Fruit fly (Drosophila melanogaster) whole organism, embryonic: ENCODE data around the gene Spn75F.
A peak's percentile ranks its signal among the peaks of the same experiment; 100 is the strongest.

Experiments
- Awh ChIP-seq: fragments of 200-800 bp; sonication (Bioruptor generic); IDR thresholded peaks from 2 replicates; pipeline ENCODE4, ENCODE4 v1.3.6; 2022; ENCODE audit warnings: missing biosample characterization, missing genetic modification characterization
- BEAF-32 ChIP-seq: fragments of 200-800 bp; sonication (Bioruptor generic); optimal IDR thresholded peaks from 3 replicates; lab custom pipeline; 2017; ENCODE audit warnings: missing biosample characterization, missing genetic modification characterization, mild to moderate bottlenecking, moderate library complexity, missing genetic modification reagents
- CG10431 ChIP-seq: fragments of 200-800 bp; sonication (Bioruptor generic); optimal IDR thresholded peaks from 3 replicates; lab custom pipeline; 2018; ENCODE audit warnings: missing biosample characterization, mild to moderate bottlenecking, missing genetic modification characterization
- CG10462 ChIP-seq: fragments of 200-800 bp; sonication (Bioruptor generic); optimal IDR thresholded peaks from 2 replicates; lab custom pipeline; 2016; ENCODE audit warnings: missing biosample characterization, missing genetic modification characterization
- CG11093 ChIP-seq: fragments of 200-800 bp; sonication (Bioruptor generic); IDR thresholded peaks from 3 replicates; pipeline ENCODE4 v1.3.6; 2022; ENCODE audit warnings: missing biosample characterization, missing genetic modification characterization
- CG11560 ChIP-seq: fragments of 200-800 bp; sonication (Bioruptor generic); IDR thresholded peaks from 3 replicates; pipeline ENCODE4 v1.3.6; 2022; ENCODE audit warnings: missing biosample characterization, missing genetic modification characterization
- CG11723 ChIP-seq: fragments of 200-800 bp; sonication (Bioruptor generic); optimal IDR thresholded peaks from 2 replicates; lab custom pipeline; 2017; ENCODE audit warnings: missing biosample characterization, mild to moderate bottlenecking, missing genetic modification characterization
- CG13287 ChIP-seq: fragments of 200-800 bp; sonication (Bioruptor generic); IDR thresholded peaks from 2 replicates; pipeline ENCODE4 v1.3.6; 2022; ENCODE audit warnings: missing biosample characterization, missing genetic modification characterization; ENCODE audit not compliant: partially characterized antibody
- CG13775 ChIP-seq: fragments of 200-800 bp; sonication (Bioruptor generic); optimal IDR thresholded peaks from 3 replicates; lab custom pipeline; 2017; ENCODE audit warnings: missing biosample characterization, mild to moderate bottlenecking, missing genetic modification characterization
- CG14014 ChIP-seq: fragments of 200-800 bp; sonication (Bioruptor generic); IDR thresholded peaks from 2 replicates; pipeline ENCODE4 v1.3.6; 2022; ENCODE audit warnings: missing biosample characterization, missing genetic modification characterization
- CG1603 ChIP-seq: fragments of 200-800 bp; sonication (Bioruptor generic); optimal IDR thresholded peaks from 2 replicates; lab custom pipeline; 2019; ENCODE audit warnings: missing biosample characterization, mild to moderate bottlenecking, missing genetic modification characterization, moderate library complexity
- CG17385 ChIP-seq: fragments of 200-800 bp; sonication (Bioruptor generic); optimal IDR thresholded peaks from 3 replicates; lab custom pipeline; 2018; ENCODE audit warnings: missing biosample characterization, mild to moderate bottlenecking, missing genetic modification characterization
- CG2116 ChIP-seq: fragments of 200-800 bp; sonication (Bioruptor generic); optimal IDR thresholded peaks from 3 replicates; lab custom pipeline; 2018; ENCODE audit warnings: missing biosample characterization, mild to moderate bottlenecking, missing genetic modification characterization
- CG33213 ChIP-seq: fragments of 200-800 bp; sonication (Bioruptor generic); optimal IDR thresholded peaks from 3 replicates; lab custom pipeline; 2016; ENCODE audit warnings: missing biosample characterization, missing genetic modification characterization
- CG34422 ChIP-seq: fragments of 200-800 bp; sonication (Bioruptor generic); IDR thresholded peaks from 3 replicates; pipeline ENCODE4 v1.3.6; 2022; ENCODE audit warnings: missing biosample characterization, missing genetic modification characterization
- CG3726 ChIP-seq: fragments of 200-800 bp; sonication (Bioruptor generic); IDR thresholded peaks from 3 replicates; pipeline ENCODE4, ENCODE4 v1.3.6; 2022; ENCODE audit warnings: missing biosample characterization, missing genetic modification characterization
- CG3847 ChIP-seq: fragments of 200-800 bp; sonication (Bioruptor generic); IDR thresholded peaks from 2 replicates; pipeline ENCODE4 v1.3.6; 2022; ENCODE audit warnings: missing biosample characterization, missing genetic modification characterization
- CG5245 ChIP-seq: fragments of 200-800 bp; sonication (Bioruptor generic); optimal IDR thresholded peaks from 3 replicates; lab custom pipeline; 2016; ENCODE audit warnings: missing biosample characterization, missing genetic modification characterization
- CG6791 ChIP-seq: fragments of 200-800 bp; sonication (Bioruptor generic); IDR thresholded peaks from 3 replicates; pipeline ENCODE4 v1.3.6; 2022; ENCODE audit warnings: missing biosample characterization, missing genetic modification characterization; ENCODE audit not compliant: partially characterized antibody
- CG7745 ChIP-seq: fragments of 200-800 bp; sonication (Bioruptor generic); optimal IDR thresholded peaks from 2 replicates; lab custom pipeline; 2018; ENCODE audit warnings: missing biosample characterization, mild to moderate bottlenecking, missing genetic modification characterization, moderate library complexity
- CG9876 ChIP-seq: fragments of 200-800 bp; sonication (Bioruptor generic); optimal IDR thresholded peaks from 2 replicates; lab custom pipeline; 2016; ENCODE audit warnings: missing biosample characterization, missing genetic modification characterization
- Deaf1 ChIP-seq: fragments of 200-800 bp; optimal IDR thresholded peaks from 3 replicates; lab custom pipeline; 2019; ENCODE audit warnings: missing biosample characterization, mild to moderate bottlenecking, missing genetic modification characterization, moderate library complexity
- Doc2 ChIP-seq: fragments of 200-800 bp; sonication (Bioruptor generic); IDR thresholded peaks from 2 replicates; pipeline ENCODE4 v1.3.6; 2022; ENCODE audit warnings: missing biosample characterization, missing genetic modification characterization
- Dp ChIP-seq: fragments of 200-800 bp; sonication (Bioruptor generic); optimal IDR thresholded peaks from 2 replicates; lab custom pipeline; 2018; ENCODE audit warnings: missing biosample characterization, mild to moderate bottlenecking, missing genetic modification characterization, moderate library complexity
- Ets97D ChIP-seq: fragments of 200-800 bp; sonication (Bioruptor generic); optimal IDR thresholded peaks from 3 replicates; lab custom pipeline; 2016; ENCODE audit warnings: missing biosample characterization, missing genetic modification characterization
- Hand ChIP-seq: fragments of 200-800 bp; sonication (Bioruptor generic); optimal IDR thresholded peaks from 2 replicates; lab custom pipeline; 2017; ENCODE audit warnings: mild to moderate bottlenecking, missing biosample characterization, missing genetic modification reagents, missing genetic modification characterization
- MESR4 ChIP-seq: fragments of 200-800 bp; sonication (Bioruptor generic); optimal IDR thresholded peaks from 2 replicates; lab custom pipeline; 2018; ENCODE audit warnings: missing biosample characterization, mild to moderate bottlenecking, missing genetic modification characterization, moderate library complexity
- Myb ChIP-seq: fragments of 200-800 bp; sonication (Bioruptor generic); optimal IDR thresholded peaks from 2 replicates; lab custom pipeline; 2016; ENCODE audit warnings: missing biosample characterization, missing genetic modification characterization
- Opbp ChIP-seq: fragments of 200-800 bp; sonication (Bioruptor generic); IDR thresholded peaks from 3 replicates; pipeline ENCODE4 v1.3.6; 2022; ENCODE audit warnings: missing biosample characterization, missing genetic modification characterization; ENCODE audit not compliant: partially characterized antibody
- ap ChIP-seq: fragments of 200-800 bp; sonication (Bioruptor generic); IDR thresholded peaks from 2 replicates; pipeline ENCODE4 v1.3.6; 2022; ENCODE audit warnings: missing biosample characterization, missing genetic modification characterization
- cato ChIP-seq: fragments of 200-800 bp; sonication (Bioruptor generic); optimal IDR thresholded peaks from 2 replicates; lab custom pipeline; 2016; ENCODE audit warnings: missing biosample characterization, missing genetic modification characterization, borderline replicate concordance
- dmrt11E ChIP-seq: fragments of 200-800 bp; sonication (Bioruptor generic); optimal IDR thresholded peaks from 3 replicates; lab custom pipeline; 2018; ENCODE audit warnings: missing biosample characterization, mild to moderate bottlenecking, missing genetic modification characterization, moderate library complexity
- ewg ChIP-seq: fragments of 200-800 bp; sonication (Bioruptor generic); optimal IDR thresholded peaks from 3 replicates; lab custom pipeline; 2017; ENCODE audit warnings: mild to moderate bottlenecking, missing biosample characterization, missing genetic modification reagents, missing genetic modification characterization
- eyg ChIP-seq: fragments of 200-800 bp; sonication (Bioruptor generic); optimal IDR thresholded peaks from 3 replicates; lab custom pipeline; 2016; ENCODE audit warnings: missing biosample characterization, missing genetic modification characterization
- fd64A ChIP-seq: fragments of 200-800 bp; sonication (Bioruptor generic); optimal IDR thresholded peaks from 3 replicates; lab custom pipeline; 2018; ENCODE audit warnings: missing biosample characterization, mild to moderate bottlenecking, missing genetic modification characterization
- ftz-f1 ChIP-seq: fragments of 200-800 bp; sonication (Bioruptor generic); optimal IDR thresholded peaks from 2 replicates; lab custom pipeline; 2016; ENCODE audit warnings: missing biosample characterization, missing genetic modification characterization
- gfzf ChIP-seq: fragments of 200-800 bp; sonication (Bioruptor generic); optimal IDR thresholded peaks from 2 replicates; lab custom pipeline; 2016; ENCODE audit warnings: missing biosample characterization, mild to moderate bottlenecking, missing genetic modification characterization, moderate library complexity
- jumu ChIP-seq: fragments of 200-800 bp; sonication (Bioruptor generic); optimal IDR thresholded peaks from 3 replicates; lab custom pipeline; 2016; ENCODE audit warnings: missing biosample characterization, missing genetic modification characterization
- knrl ChIP-seq: fragments of 200-800 bp; sonication (Bioruptor generic); IDR thresholded peaks from 3 replicates; pipeline ENCODE4 v1.3.6; 2022; ENCODE audit warnings: missing biosample characterization, missing genetic modification characterization; ENCODE audit not compliant: partially characterized antibody
- lbe ChIP-seq: fragments of 200-800 bp; sonication (Bioruptor generic); optimal IDR thresholded peaks from 2 replicates; lab custom pipeline; 2016; ENCODE audit warnings: missing biosample characterization, mild to moderate bottlenecking, missing genetic modification characterization
- nmo ChIP-seq: fragments of 200-800 bp; sonication (Bioruptor generic); optimal IDR thresholded peaks from 2 replicates; lab custom pipeline; 2018; ENCODE audit warnings: missing biosample characterization, mild to moderate bottlenecking, missing genetic modification characterization, moderate library complexity
- onecut ChIP-seq: fragments of 200-800 bp; sonication (Bioruptor generic); IDR thresholded peaks from 2 replicates; pipeline ENCODE4 v1.3.6; 2022; ENCODE audit warnings: missing biosample characterization, missing genetic modification characterization
- peb ChIP-seq: fragments of 200-800 bp; sonication (Bioruptor generic); IDR thresholded peaks from 2 replicates; pipeline ENCODE4 v1.3.6; 2022; ENCODE audit warnings: missing biosample characterization, missing genetic modification characterization
- prd ChIP-seq, 3 experiments: fragments of >200 bp in 2 of 3; fragments of 200-800 bp in 1 of 3; sonication (Bioruptor generic) in 1 of 3; optimal IDR thresholded peaks in 2 of 3; IDR thresholded peaks in 1 of 3; 2 replicates in 2 of 3; 3 replicates in 1 of 3; pipeline versions ENCODE4 v1.3.6 to Lab custom; 2017 to 2022; ENCODE audit warnings: missing biosample characterization in 1 of 3, missing genetic modification characterization in 1 of 3
- pzg ChIP-seq: fragments of 200-800 bp; sonication (Bioruptor generic); optimal IDR thresholded peaks from 3 replicates; lab custom pipeline; 2018; ENCODE audit warnings: missing biosample characterization, mild to moderate bottlenecking, missing genetic modification characterization, moderate library complexity
- row ChIP-seq: fragments of 200-800 bp; sonication (Bioruptor generic); IDR thresholded peaks from 3 replicates; pipeline ENCODE4 v1.3.6; 2022; ENCODE audit warnings: missing biosample characterization, missing genetic modification characterization
- ssp ChIP-seq: fragments of 200-800 bp; sonication (Bioruptor generic); IDR thresholded peaks from 2 replicates; pipeline ENCODE4 v1.3.6; 2022; ENCODE audit warnings: missing biosample characterization, missing genetic modification characterization
- stwl ChIP-seq: fragments of 200-800 bp; sonication (Bioruptor generic); optimal IDR thresholded peaks from 3 replicates; lab custom pipeline; 2018; ENCODE audit warnings: missing biosample characterization, mild to moderate bottlenecking, missing genetic modification characterization, moderate library complexity
- trem ChIP-seq: fragments of 200-800 bp; optimal IDR thresholded peaks from 3 replicates; lab custom pipeline; 2019; ENCODE audit warnings: missing biosample characterization, mild to moderate bottlenecking, missing genetic modification characterization, moderate library complexity
- wor ChIP-seq: fragments of 200-800 bp; sonication (Bioruptor generic); IDR thresholded peaks from 2 replicates; pipeline ENCODE4 v1.3.6; 2022; ENCODE audit warnings: missing biosample characterization, missing genetic modification characterization

The Spn75F gene

dm6 chr3L:19100188-19100587 is 29.3 kb downstream of the Spn75F start, which contains the start of gene Gem2 (continued):
- TF ChIP-seq CG6791 (GFP tag; lab: Robert Waterston, UW) = 0 out of 3 replicates have a peak, but pooled peaks have one; percentile 21
- TF ChIP-seq CG3726 (GFP tag; lab: Robert Waterston, UW) = no peak
- TF ChIP-seq CG13775 (GFP tag; lab: Kevin White, UChicago) = no peak
- TF ChIP-seq CG3847 (GFP tag; lab: Robert Waterston, UW) = 0 out of 2 replicates have a peak, but pooled peaks have one; percentile 22
- peak; percentile 59 for TF ChIP-seq row (GFP tag; lab: Robert Waterston, UW)
- TF ChIP-seq onecut (GFP tag; lab: Robert Waterston, UW) = 0 out of 2 replicates have a peak, but pooled peaks have one; percentile 6
- peak; percentile 97 for TF ChIP-seq Myb (GFP tag; lab: Kevin White, UChicago)
- peak; percentile 72 for TF ChIP-seq pzg
- no peak for TF ChIP-seq CG11723 (GFP tag; lab: Kevin White, UChicago)
- peak; percentile 24 for TF ChIP-seq CG2116 (GFP tag; lab: Kevin White, UChicago)
- TF ChIP-seq fd64A (GFP tag; lab: Kevin White, UChicago) = no peak
- peak; percentile 20; the same call in 1 of the 3 replicates for TF ChIP-seq Opbp (GFP tag; lab: Robert Waterston, UW)
- TF ChIP-seq jumu = no peak
- no peak for TF ChIP-seq ap (GFP tag; lab: Robert Waterston, UW)
- TF ChIP-seq CG14014 (GFP tag; lab: Robert Waterston, UW) = 0 out of 2 replicates have a peak, but pooled peaks have one; percentile 19
- TF ChIP-seq gfzf (GFP tag; lab: Kevin White, UChicago) = peak; percentile 83
- TF ChIP-seq Deaf1 (tag; lab: Kevin White, UChicago) = no peak
- peak; percentile 13 for TF ChIP-seq nmo (GFP tag; lab: Kevin White, UChicago)
- TF ChIP-seq CG13287 (GFP tag; lab: Robert Waterston, UW) = peak; percentile 59
- no peak for TF ChIP-seq CG7745 (tag; lab: Kevin White, UChicago)
- no peak for TF ChIP-seq ewg (GFP tag; lab: Kevin White, UChicago)
- TF ChIP-seq CG11560 (tag; lab: Robert Waterston, UW) = no peak
- peak; percentile 43 for TF ChIP-seq trem (tag; lab: Kevin White, UChicago)
- TF ChIP-seq stwl (tag; lab: Kevin White, UChicago) = peak; percentile 98
- no peak for TF ChIP-seq Awh (GFP tag; lab: Robert Waterston, UW)
- peak; percentile 77 for TF ChIP-seq Dp (GFP tag; lab: Kevin White, UChicago)
- TF ChIP-seq MESR4 (GFP tag; lab: Kevin White, UChicago) = peak; percentile 17
- peak; percentile 56 for TF ChIP-seq CG1603 (tag; lab: Kevin White, UChicago)
- TF ChIP-seq knrl (GFP tag; lab: Robert Waterston, UW) = no peak
- TF ChIP-seq prd (optimal IDR thresholded peaks at IDR 0.05; lab: Kevin White, UChicago) = no peak
- 0 out of 3 replicates have a peak, but pooled peaks have one; percentile 7 for TF ChIP-seq prd (GFP tag; IDR thresholded peaks at IDR 0.05; lab: Robert Waterston, UW)
- TF ChIP-seq BEAF-32 = peak; percentile 34
- no peak for TF ChIP-seq dmrt11E (tag; lab: Kevin White, UChicago)
- peak; percentile 21 for TF ChIP-seq CG33213
- peak; percentile 30 for TF ChIP-seq CG10462 (GFP tag; lab: Kevin White, UChicago)
- peak; percentile 56 for TF ChIP-seq Ets97D (GFP tag; lab: Kevin White, UChicago)
- TF ChIP-seq, all 482 proteins: peak for 40

dm6 chr3L:19097665-19098082 is 31.8 kb downstream of the Spn75F start, which contains the start of the genes Naxd and CG14079:
Gene Naxd (minus strand): TSS chr3L:19097709.
Gene CG14079 (plus strand): TSS chr3L:19097999.
- TF ChIP-seq ftz-f1 (GFP tag; lab: Kevin White, UChicago) (no peak), eyg (GFP tag; lab: Kevin White, UChicago) (no peak), CG9876 (GFP tag; lab: Kevin White, UChicago) (no peak), Hand (GFP tag; lab: Kevin White, UChicago) (no peak), CG11093 (peak; percentile 64; the same call in 1 of the 3 replicates), Doc2 (GFP tag; lab: Robert Waterston, UW) (no peak), lbe (GFP tag; lab: Kevin White, UChicago) (peak; percentile 56), cato (GFP tag; lab: Kevin White, UChicago) (peak; percentile 53), CG10431 (GFP tag; lab: Kevin White, UChicago) (no peak), wor (GFP tag; lab: Robert Waterston, UW) (no peak), CG5245 (GFP tag; lab: Kevin White, UChicago) (no peak), peb (GFP tag; lab: Robert Waterston, UW) (peak; percentile 39; the same call in 1 of the 2 replicates), ssp (peak; percentile 89), CG34422 (GFP tag; lab: Robert Waterston, UW) (0 out of 3 replicates have a peak, but pooled peaks have one; percentile 31), CG17385 (no peak)
